Worm (Caenorhabditis elegans) whole organism, mixed stage, embryonic: ENCODE results near the gene flp-8.

Experiments used
- nhr-237 ChIP-seq: fragments of 150-350 bp; optimal IDR thresholded peaks from 2 replicates; lab custom pipeline; 2014; ENCODE audit warnings: missing biosample characterization, missing genetic modification characterization
- snpc-4 ChIP-seq: fragments of 150-350 bp; optimal IDR thresholded peaks from 2 replicates; lab custom pipeline; 2014; ENCODE audit warnings: missing biosample characterization, missing genetic modification characterization

DNA sequence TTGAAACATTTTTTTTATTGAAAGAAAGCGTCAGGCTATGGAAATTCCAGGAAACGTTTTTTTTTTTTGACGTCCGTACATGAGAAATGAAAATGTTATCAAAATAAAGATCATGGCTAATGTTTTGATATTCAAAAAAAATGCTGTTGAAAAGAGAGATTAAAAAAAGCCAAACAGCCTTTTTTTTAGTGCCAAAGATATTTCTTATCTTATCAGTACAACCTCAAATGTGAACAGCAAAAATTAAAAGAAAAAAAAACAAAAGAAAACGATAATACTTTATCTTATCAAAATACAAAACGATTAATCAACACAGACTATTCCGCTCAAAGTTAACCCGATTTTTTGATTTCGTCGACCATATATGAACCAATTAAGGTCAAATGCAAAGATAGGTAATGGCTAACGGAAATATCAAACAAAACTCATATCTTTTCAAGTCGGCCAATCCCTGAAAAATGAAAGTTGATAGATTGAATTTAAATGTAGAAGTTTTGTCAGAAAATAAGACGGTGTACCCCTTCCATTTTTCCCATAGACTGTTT lies 26.1 kb downstream of the flp-8 start:
- TF ChIP-seq nhr-237 (tag; lab: Kevin White, UChicago) (no peak), snpc-4 (tag; lab: Kevin White, UChicago) (no peak)
